Worm (Caenorhabditis elegans): ENCODE data around the gene F53C3.11.

Gene F53C3.11

ce11 chrII:3896920-3897319, 9.6 kb downstream of the F53C3.11 start (continued):
- TF ChIP-seq ztf-16 (tag; optimal IDR thresholded peaks at IDR 0.05) = no peak
- TF ChIP-seq ceh-30 (tag; optimal IDR thresholded peaks at IDR 0.05) = no peak
- TF ChIP-seq hlh-6 (tag; optimal IDR thresholded peaks at IDR 0.05) = no peak
- peak; percentile 66 for TF ChIP-seq nfya-1 (tag; optimal IDR thresholded peaks at IDR 0.05)
- TF ChIP-seq mec-3 (tag; optimal IDR thresholded peaks at IDR 0.05; ENCODE audit: borderline replicate concordance) = no peak
- no peak for TF ChIP-seq elt-4 (tag; optimal IDR thresholded peaks at IDR 0.05)
- no peak for TF ChIP-seq sox-4 (tag; optimal IDR thresholded peaks at IDR 0.05)
- no peak for TF ChIP-seq che-1 (tag; optimal IDR thresholded peaks at IDR 0.05)
- no peak for TF ChIP-seq pros-1 (tag; optimal IDR thresholded peaks at IDR 0.05)
- peak; percentile 16 for TF ChIP-seq ceh-34 (tag; optimal IDR thresholded peaks at IDR 0.05)
- TF ChIP-seq C08G9.2 (tag; optimal IDR thresholded peaks at IDR 0.05) = no peak
- TF ChIP-seq ceh-6 (GFP tag; optimal IDR thresholded peaks at IDR 0.05) = no peak
- TF ChIP-seq dmd-4 (tag; optimal IDR thresholded peaks at IDR 0.05; ENCODE audit: borderline replicate concordance) = no peak
- no peak for TF ChIP-seq lin-11 (tag; optimal IDR thresholded peaks at IDR 0.05)
- TF ChIP-seq lim-6 (tag; optimal IDR thresholded peaks at IDR 0.05) = no peak
- TF ChIP-seq ceh-9 (tag; optimal IDR thresholded peaks at IDR 0.05) = no peak
- TF ChIP-seq ref-2 (tag; optimal IDR thresholded peaks at IDR 0.05) = peak; percentile 20
- no peak for TF ChIP-seq madf-2 (tag; optimal IDR thresholded peaks at IDR 0.05)
- TF ChIP-seq K02D7.2 (tag; optimal IDR thresholded peaks at IDR 0.05) = no peak
- TF ChIP-seq nhr-232 (tag; optimal IDR thresholded peaks at IDR 0.05) = no peak
- no peak for TF ChIP-seq ttx-3 (tag; optimal IDR thresholded peaks at IDR 0.05)
- no peak for TF ChIP-seq pha-2 (tag; optimal IDR thresholded peaks at IDR 0.05)
- TF ChIP-seq odd-2 (tag; optimal IDR thresholded peaks at IDR 0.05) = no peak
- TF ChIP-seq sox-2 (GFP tag; IDR thresholded peaks at IDR 0.05) = peak; percentile 61
- peak; percentile 27 for TF ChIP-seq unc-55 (GFP tag; optimal IDR thresholded peaks at IDR 0.05)
- peak; percentile 10 for TF ChIP-seq ceh-48 (tag; optimal IDR thresholded peaks at IDR 0.05)
- no peak for TF ChIP-seq tbx-7 (tag; optimal IDR thresholded peaks at IDR 0.05)
- TF ChIP-seq pax-1 (tag; optimal IDR thresholded peaks at IDR 0.05) = peak; percentile 19
- no peak for TF ChIP-seq ceh-45 (GFP tag; IDR thresholded peaks at IDR 0.05)
- TF ChIP-seq ceh-19 (GFP tag; optimal IDR thresholded peaks at IDR 0.05) = no peak
- no peak for TF ChIP-seq gmeb-2 (tag; optimal IDR thresholded peaks at IDR 0.05)
- no peak for TF ChIP-seq fkh-6 (tag; optimal IDR thresholded peaks at IDR 0.05)
- TF ChIP-seq npax-4 (tag; optimal IDR thresholded peaks at IDR 0.05) = no peak
- TF ChIP-seq eyg-1 (tag; optimal IDR thresholded peaks at IDR 0.05) = no peak
- peak; percentile 17 for TF ChIP-seq F13H6.1 (tag; optimal IDR thresholded peaks at IDR 0.05)
- no peak for TF ChIP-seq fax-1 (tag; optimal IDR thresholded peaks at IDR 0.05)
- TF ChIP-seq fkh-10 (GFP tag; optimal IDR thresholded peaks at IDR 0.05) = no peak
- no peak for TF ChIP-seq T23F11.4 (GFP tag; optimal IDR thresholded peaks at IDR 0.05)
- TF ChIP-seq ceh-24 (tag; optimal IDR thresholded peaks at IDR 0.05) = no peak
- peak; percentile 18 for TF ChIP-seq hlh-30 (tag; optimal IDR thresholded peaks at IDR 0.05; ENCODE audit: insufficient read depth)
- no peak for TF ChIP-seq pha-4 (tag; optimal IDR thresholded peaks at IDR 0.05)
- peak; percentile 32 for TF ChIP-seq ets-4 (tag; optimal IDR thresholded peaks at IDR 0.05)
- TF ChIP-seq Y22D7AL.16 (tag; optimal IDR thresholded peaks at IDR 0.05) = no peak

- TF ChIP-seq rnt-1 (tag; optimal IDR thresholded peaks at IDR 0.05) = no peak
- no peak for TF ChIP-seq ceh-19 (GFP tag; optimal IDR thresholded peaks at IDR 0.05)
- no peak for TF ChIP-seq pqm-1 (tag; optimal IDR thresholded peaks at IDR 0.05)
- TF ChIP-seq pat-9 (tag; optimal IDR thresholded peaks at IDR 0.05) = no peak
- TF ChIP-seq elt-4 (tag; optimal IDR thresholded peaks at IDR 0.05) = no peak
- no peak for TF ChIP-seq F13H6.1 (tag; optimal IDR thresholded peaks at IDR 0.05)
- TF ChIP-seq nhr-11 (tag; optimal IDR thresholded peaks at IDR 0.05) = no peak
These were observed 11.8 kb downstream of the F53C3.11 start, which contains the start of gene F53C3.7 for ce11 chrII:3894755-3895154. F53C3.7 (plus strand) TSS chrII:3895055.

Data from whole organism, late embryonic.